Worm (Caenorhabditis elegans): ENCODE results near the gene F44E2.3.

Gene F44E2.3

ce11 chrIII:8797211-8797733, 31.8 kb downstream of the F44E2.3 start (continued):
- TF ChIP-seq pbrm-1 (GFP tag; IDR thresholded peaks at IDR 0.05) (0 out of 2 replicates have a peak, but pooled peaks have one; percentile 17), lin-54 (GFP tag; optimal IDR thresholded peaks at IDR 0.05) (peak; percentile 20), ZK185.1 (tag; optimal IDR thresholded peaks at IDR 0.05; ENCODE audit: poor library complexity, severe bottlenecking) (peak; percentile 84), ztf-25 (GFP tag; IDR thresholded peaks at IDR 0.05) (no peak), ekl-4 (GFP tag; IDR thresholded peaks at IDR 0.05) (no peak), somi-1 (GFP tag; optimal IDR thresholded peaks at IDR 0.05) (peak; percentile 93), let-607 (tag; optimal IDR thresholded peaks at IDR 0.05) (peak; percentile 9 to 78), Y53F4B.3 (GFP tag; IDR thresholded peaks at IDR 0.05) (no peak), ztf-6 (GFP tag; IDR thresholded peaks at IDR 0.05) (no peak), C17E4.6 (GFP tag; IDR thresholded peaks at IDR 0.05) (no peak), hlh-12 (tag; optimal IDR thresholded peaks at IDR 0.05) (no peak), Y79H2A.3 (GFP tag; conservative IDR thresholded peaks at IDR 0.05) (no peak), nhr-120 (GFP tag; IDR thresholded peaks at IDR 0.05) (no peak), atf-7 (tag; optimal IDR thresholded peaks at IDR 0.05) (peak; percentile 90), F52B5.7 (tag; optimal IDR thresholded peaks at IDR 0.05) (peak; percentile 16), nhr-80 (tag; optimal IDR thresholded peaks at IDR 0.05) (peak; percentile 99), B0019.2 (GFP tag; conservative IDR thresholded peaks at IDR 0.05) (no peak), lsy-27 (tag; optimal IDR thresholded peaks at IDR 0.05; ENCODE audit: borderline replicate concordance, insufficient read depth) (no peak), T26A5.8 (tag; optimal IDR thresholded peaks at IDR 0.05) (no peak), attf-5 (GFP tag; optimal IDR thresholded peaks at IDR 0.05) (peak; percentile 89), ztf-26 (tag; optimal IDR thresholded peaks at IDR 0.05) (peak; percentile 77), unc-62 (GFP tag; optimal IDR thresholded peaks at IDR 0.05) (peak; percentile 74), lin-40 (tag; optimal IDR thresholded peaks at IDR 0.05) (peak; percentile 91), attf-6 (GFP tag; IDR thresholded peaks at IDR 0.05) (no peak), tbp1 (GFP tag; optimal IDR thresholded peaks at IDR 0.05) (peak; percentile 46), B0336.3 (GFP tag; IDR thresholded peaks at IDR 0.05) (peak; percentile 81), B0261.1 (tag; optimal IDR thresholded peaks at IDR 0.05) (no peak), ets-4 (GFP tag; optimal IDR thresholded peaks at IDR 0.05) (peak; percentile 80), zim-3 (tag; optimal IDR thresholded peaks at IDR 0.05) (no peak), nhr-90 (tag; optimal IDR thresholded peaks at IDR 0.05) (peak; percentile 57), lin-35 (GFP tag; optimal IDR thresholded peaks at IDR 0.05) (peak in 1 of 3 experiments; percentile 74), zfh-2 (GFP tag; conservative IDR thresholded peaks at IDR 0.05) (peak; percentile 75), him-1 (tag; optimal IDR thresholded peaks at IDR 0.05) (no peak), repo-1 (tag; optimal IDR thresholded peaks at IDR 0.05) (no peak), nfya-1 (tag; optimal IDR thresholded peaks at IDR 0.05; ENCODE audit: borderline replicate concordance, insufficient read depth) (no peak), cebp-2 (GFP tag; IDR thresholded peaks at IDR 0.05) (no peak), mes-4 (tag; optimal IDR thresholded peaks at IDR 0.05) (no peak), F55B11.4 (tag; optimal IDR thresholded peaks at IDR 0.05; ENCODE audit: borderline replicate concordance, insufficient read depth) (no peak), nhr-179 (tag; optimal IDR thresholded peaks at IDR 0.05) (no peak), attf-3 (GFP tag; conservative IDR thresholded peaks at IDR 0.05) (no peak; the same call in 1 of the 2 replicates), dpff-1 (tag; optimal IDR thresholded peaks at IDR 0.05) (no peak), xnd-1 (tag; optimal IDR thresholded peaks at IDR 0.05) (no peak), madf-6 (GFP tag; IDR thresholded peaks at IDR 0.05) (no peak), ceh-91 (GFP tag; IDR thresholded peaks at IDR 0.05) (no peak), sea-2 (GFP tag; IDR thresholded peaks at IDR 0.05) (no peak), K12H6.12 (tag; optimal IDR thresholded peaks at IDR 0.05) (peak; percentile 81), tlf-1 (GFP tag; optimal IDR thresholded peaks at IDR 0.05) (peak; percentile 9), hmg-1.2 (GFP tag; IDR thresholded peaks at IDR 0.05) (peak; percentile 54)
